Worm (Caenorhabditis elegans) whole organism, L4 larva: ENCODE results near the gene C04H4.1.

ENCODE experiments used
- F10B5.3 ChIP-seq: sonication (generic microtip); optimal IDR thresholded peaks from 2 replicates; lab custom pipeline; 2016; ENCODE audit warnings: mild to moderate bottlenecking, missing genetic modification characterization, missing compliant biosample characterization
- F37D6.2 ChIP-seq: sonication (generic microtip); optimal IDR thresholded peaks from 2 replicates; lab custom pipeline; 2016; ENCODE audit warnings: mild to moderate bottlenecking, missing genetic modification characterization, missing compliant biosample characterization
- T20F7.1 ChIP-seq: fragments of 200-800 bp; sonication (Bioruptor generic); optimal IDR thresholded peaks from 2 replicates; lab custom pipeline; 2018; ENCODE audit warnings: mild to moderate bottlenecking, missing genetic modification characterization, missing compliant biosample characterization
- Y48G9A.11 ChIP-seq: fragments of 200-800 bp; sonication (Bioruptor generic); IDR thresholded peaks from 2 replicates; pipeline ENCODE4 v1.3.6; 2022; ENCODE audit warnings: missing genetic modification reagents, missing genetic modification characterization, missing compliant biosample characterization
- Y75B8A.6 ChIP-seq: fragments of 200-800 bp; sonication (Bioruptor generic); IDR thresholded peaks from 2 replicates; pipeline ENCODE4 v1.3.6; 2022; ENCODE audit warnings: missing genetic modification reagents, missing genetic modification characterization, missing compliant biosample characterization
- aha-1 ChIP-seq: fragments of 150-350 bp; peaks from one replicate; lab custom pipeline; 2014; ENCODE audit warnings: missing biosample characterization, missing genetic modification characterization
- ama-1 ChIP-seq: fragments of 150-350 bp; optimal IDR thresholded peaks from 2 replicates; lab custom pipeline; 2014; ENCODE audit warnings: inconsistent platforms, mixed read lengths
- cey-2 ChIP-seq: sonication (generic microtip); optimal IDR thresholded peaks from 3 replicates; lab custom pipeline; 2017; ENCODE audit warnings: missing genetic modification characterization, mild to moderate bottlenecking, missing compliant biosample characterization, antibody characterized with exemption, borderline replicate concordance; ENCODE audit not compliant: insufficient read depth
- ctbp-1 ChIP-seq: fragments of 200-800 bp; sonication (Bioruptor generic); IDR thresholded peaks from 2 replicates; pipeline ENCODE4 v1.3.6; 2022; ENCODE audit warnings: missing genetic modification reagents, missing genetic modification characterization, missing compliant biosample characterization
- daf-16 ChIP-seq, 3 experiments: sonication (generic microtip); optimal IDR thresholded peaks; 2 replicates each; lab custom pipeline; 2016 to 2017; ENCODE audit warnings: missing genetic modification characterization in 3 of 3, missing genetic modification reagents in 3 of 3, mild to moderate bottlenecking in 2 of 3, missing compliant biosample characterization in 2 of 3, missing biosample characterization in 1 of 3, moderate library complexity in 1 of 3
- daf-8 ChIP-seq: fragments of 200-800 bp; sonication (Bioruptor generic); IDR thresholded peaks from 2 replicates; pipeline ENCODE4 v1.3.6; 2022; ENCODE audit warnings: missing genetic modification characterization, missing compliant biosample characterization
- dpl-1 ChIP-seq: fragments of 150-350 bp; optimal IDR thresholded peaks from 2 replicates; lab custom pipeline; 2014; ENCODE audit warnings: missing biosample characterization, missing genetic modification reagents, missing genetic modification characterization
- duxl-1 ChIP-seq: sonication (generic microtip); optimal IDR thresholded peaks from 2 replicates; lab custom pipeline; 2016; ENCODE audit warnings: mild to moderate bottlenecking, missing genetic modification characterization, moderate library complexity, missing compliant biosample characterization; ENCODE audit not compliant: poor library complexity
- dve-1 ChIP-seq: sonication (generic microtip); optimal IDR thresholded peaks from 2 replicates; lab custom pipeline; 2017; ENCODE audit warnings: antibody characterized with exemption, mild to moderate bottlenecking, missing genetic modification characterization, missing compliant biosample characterization; ENCODE audit not compliant: insufficient read depth
- hif-1 ChIP-seq, 2 experiments: sonication (generic microtip); optimal IDR thresholded peaks; 2 replicates each; lab custom pipeline; 2016 to 2017; ENCODE audit warnings: missing compliant biosample characterization in 2 of 2, missing genetic modification characterization in 2 of 2, missing genetic modification reagents in 2 of 2, missing genotype in 2 of 2, mild to moderate bottlenecking in 1 of 2
- hlh-30 ChIP-seq: sonication (generic microtip); optimal IDR thresholded peaks from 2 replicates; lab custom pipeline; 2017; ENCODE audit warnings: antibody characterized with exemption, mild to moderate bottlenecking, missing genetic modification characterization, missing compliant biosample characterization; ENCODE audit not compliant: insufficient read depth
- hmg-1.1 ChIP-seq: fragments of 200-800 bp; sonication (Bioruptor generic); IDR thresholded peaks from 2 replicates; pipeline ENCODE4 v1.3.6; 2022; ENCODE audit warnings: missing genetic modification reagents, missing genetic modification characterization, missing compliant biosample characterization
- jun-1 ChIP-seq: fragments of 150-350 bp; optimal IDR thresholded peaks from 2 replicates; lab custom pipeline; 2014; ENCODE audit warnings: missing biosample characterization, missing genetic modification reagents, missing genetic modification characterization
- lin-13 ChIP-seq: fragments of 150-350 bp; optimal IDR thresholded peaks from 2 replicates; lab custom pipeline; 2014; ENCODE audit warnings: missing biosample characterization, missing genetic modification reagents, missing genetic modification characterization
- lin-15B ChIP-seq: fragments of 150-350 bp; sonication (generic microtip); optimal IDR thresholded peaks from 3 replicates; lab custom pipeline; 2014; ENCODE audit warnings: missing biosample characterization, missing genetic modification characterization
- lin-38 ChIP-seq: fragments of 200-800 bp; sonication (Bioruptor generic); IDR thresholded peaks from 2 replicates; pipeline ENCODE4 v1.3.6; 2022; ENCODE audit warnings: missing genetic modification reagents, missing genetic modification characterization, missing compliant biosample characterization
- lsy-2 ChIP-seq, 2 experiments: fragments of 150-350 bp in 1 of 2; sonication (generic microtip) in 1 of 2; optimal IDR thresholded peaks; 2 replicates each; lab custom pipeline; 2014 to 2017; ENCODE audit warnings: missing biosample characterization in 2 of 2, missing genetic modification characterization in 2 of 2
- mdl-1 ChIP-seq, 2 experiments: fragments of 150-350 bp in 1 of 2; sonication (generic microtip) in 1 of 2; optimal IDR thresholded peaks; 2 replicates each; lab custom pipeline; 2014 to 2017; ENCODE audit warnings: missing biosample characterization in 2 of 2, missing genetic modification characterization in 2 of 2
- mep-1 ChIP-seq: fragments of 150-350 bp; sonication (generic microtip); optimal IDR thresholded peaks from 3 replicates; lab custom pipeline; 2014; ENCODE audit warnings: missing biosample characterization, missing genetic modification characterization
- nhr-102 ChIP-seq: sonication (generic microtip); optimal IDR thresholded peaks from 2 replicates; lab custom pipeline; 2016; ENCODE audit warnings: mild to moderate bottlenecking, missing genetic modification characterization, moderate library complexity, missing compliant biosample characterization
- nhr-11 ChIP-seq: fragments of 150-350 bp; optimal IDR thresholded peaks from 2 replicates; lab custom pipeline; 2014; ENCODE audit warnings: missing biosample characterization, missing genetic modification characterization
- nhr-25 ChIP-seq: sonication (generic microtip); optimal IDR thresholded peaks from 2 replicates; lab custom pipeline; 2017; ENCODE audit warnings: missing genetic modification characterization, mild to moderate bottlenecking, missing compliant biosample characterization, antibody characterized with exemption, moderate library complexity, borderline replicate concordance; ENCODE audit not compliant: insufficient read depth
- nhr-28 ChIP-seq: fragments of 150-350 bp; optimal IDR thresholded peaks from 2 replicates; lab custom pipeline; 2014; ENCODE audit warnings: missing biosample characterization, missing genetic modification characterization
- nhr-48 ChIP-seq: sonication (generic microtip); optimal IDR thresholded peaks from 2 replicates; lab custom pipeline; 2016; ENCODE audit warnings: mild to moderate bottlenecking, missing genetic modification characterization, missing compliant biosample characterization
- nhr-6 ChIP-seq: fragments of 150-350 bp; optimal IDR thresholded peaks from 2 replicates; lab custom pipeline; 2014; ENCODE audit warnings: missing biosample characterization, missing genetic modification characterization
- nhr-77 ChIP-seq: fragments of 150-350 bp; optimal IDR thresholded peaks from 2 replicates; lab custom pipeline; 2014; ENCODE audit warnings: missing biosample characterization, missing genetic modification characterization
- pha-4 ChIP-seq, 2 experiments: fragments of 150-350 bp in 1 of 2; fragments of 200-800 bp in 1 of 2; sonication (Bioruptor generic) in 1 of 2; IDR thresholded peaks in 1 of 2; optimal IDR thresholded peaks in 1 of 2; 2 replicates each; pipeline versions ENCODE4 v1.3.6 to Lab custom; 2014 to 2022; ENCODE audit warnings: missing genetic modification characterization in 2 of 2, missing genetic modification reagents in 2 of 2, missing biosample characterization in 1 of 2, missing compliant biosample characterization in 1 of 2
- php-3 ChIP-seq: fragments of 200-800 bp; sonication (Bioruptor generic); IDR thresholded peaks from 2 replicates; pipeline ENCODE4 v1.3.6; 2022; ENCODE audit warnings: missing genetic modification reagents, missing genetic modification characterization, missing compliant biosample characterization
- rbr-2 ChIP-seq: sonication (generic microtip); optimal IDR thresholded peaks from 2 replicates; lab custom pipeline; 2016; ENCODE audit warnings: missing genotype, missing genetic modification characterization, missing compliant biosample characterization
- saeg-2 ChIP-seq: fragments of 200-800 bp; sonication (Bioruptor generic); IDR thresholded peaks from 2 replicates; pipeline ENCODE4 v1.3.6; 2022; ENCODE audit warnings: missing genetic modification reagents, missing genetic modification characterization, missing compliant biosample characterization
- set-16 ChIP-seq: fragments of 200-800 bp; sonication (Bioruptor generic); IDR thresholded peaks from 2 replicates; pipeline ENCODE4 v1.3.6; 2022; ENCODE audit warnings: missing genetic modification reagents, missing genetic modification characterization, missing compliant biosample characterization
- spr-1 ChIP-seq: sonication (generic microtip); optimal IDR thresholded peaks from 2 replicates; lab custom pipeline; 2016; ENCODE audit warnings: mild to moderate bottlenecking, missing genetic modification characterization, missing compliant biosample characterization
- spr-3 ChIP-seq: fragments of 200-800 bp; sonication (Bioruptor generic); optimal IDR thresholded peaks from 2 replicates; lab custom pipeline; 2018; ENCODE audit warnings: mild to moderate bottlenecking, missing genetic modification characterization, missing compliant biosample characterization
- tra-1 ChIP-seq: fragments of 200-800 bp; sonication (Bioruptor generic); IDR thresholded peaks from 2 replicates; pipeline ENCODE4 v1.3.6; 2022; ENCODE audit warnings: missing genetic modification reagents, missing genetic modification characterization, missing compliant biosample characterization
- unc-130 ChIP-seq: sonication (generic microtip); optimal IDR thresholded peaks from 2 replicates; lab custom pipeline; 2016; ENCODE audit warnings: missing genetic modification reagents, missing genetic modification characterization, missing compliant biosample characterization
- zip-2 ChIP-seq: fragments of 150-350 bp; optimal IDR thresholded peaks from 2 replicates; lab custom pipeline; 2014; ENCODE audit warnings: missing biosample characterization, missing genetic modification characterization
- ztf-11 ChIP-seq: fragments of 150-350 bp; optimal IDR thresholded peaks from 2 replicates; lab custom pipeline; 2014; ENCODE audit warnings: missing biosample characterization, missing genetic modification characterization
- ztf-7 ChIP-seq: fragments of 150-350 bp; optimal IDR thresholded peaks from 2 replicates; lab custom pipeline; 2014; ENCODE audit warnings: missing biosample characterization, missing genetic modification characterization

C04H4.1 gene

DNA sequence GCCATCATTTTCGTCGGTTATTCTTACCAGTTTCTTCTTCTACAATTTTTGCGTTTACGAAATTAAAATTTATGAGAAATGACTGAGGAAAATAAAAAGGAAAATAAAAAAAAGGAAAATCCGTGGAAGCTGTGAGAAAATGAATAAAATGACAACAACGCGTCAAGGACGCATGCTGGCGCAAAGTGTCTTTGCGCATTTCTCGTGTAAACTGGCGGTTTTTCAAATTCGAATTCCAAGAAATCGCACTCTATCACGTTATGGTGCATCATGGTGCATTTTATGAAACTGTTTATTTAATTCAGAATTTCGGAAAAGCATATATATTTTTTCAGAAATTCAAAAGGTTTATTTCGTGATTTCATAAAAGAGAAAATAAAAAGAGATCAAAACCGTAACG lies 13.5 kb upstream of the C04H4.1 start, which contains the start of gene dbt-1:
TSS of gene dbt-1 (minus strand) at position 39 of the 400 bp plus-strand sequence.
- TF ChIP-seq hlh-30 (tag; lab: Kevin White, UChicago), result peak; percentile 53
- peak in 1 of 2 experiments; percentile 32 for TF ChIP-seq hif-1 (tag; optimal IDR thresholded peaks at IDR 0.05; lab: Kevin White, UChicago)
- no peak for TF ChIP-seq set-16 (GFP tag; lab: Robert Waterston, UW)
- peak in 1 of 2 experiments; percentile 13 for TF ChIP-seq daf-16 (GFP tag; optimal IDR thresholded peaks at IDR 0.05; lab: Kevin White, UChicago)
- peak; percentile 36 for TF ChIP-seq daf-16 (tag; optimal IDR thresholded peaks at IDR 0.05; lab: Kevin White, UChicago)
- peak; percentile 76 for TF ChIP-seq F10B5.3 (tag; lab: Kevin White, UChicago)
- no peak for TF ChIP-seq pha-4 (GFP tag; IDR thresholded peaks at IDR 0.05; lab: Robert Waterston, UW)
- peak; percentile 4 for TF ChIP-seq pha-4 (tag; optimal IDR thresholded peaks at IDR 0.05; lab: Kevin White, UChicago)
- TF ChIP-seq hmg-1.1 (GFP tag; lab: Robert Waterston, UW), result peak; percentile 73
- TF ChIP-seq mep-1 (tag; lab: Kevin White, UChicago), result peak; percentile 76
- TF ChIP-seq spr-1 (tag; lab: Kevin White, UChicago), result peak; percentile 15
- TF ChIP-seq F37D6.2 (tag; lab: Kevin White, UChicago), result peak; percentile 38
- peak in 1 of 2 experiments; percentile 50 for TF ChIP-seq mdl-1 (tag; optimal IDR thresholded peaks at IDR 0.05; lab: Kevin White, UChicago)
- peak; percentile 35 for TF ChIP-seq nhr-28 (tag; lab: Kevin White, UChicago)
- peak; percentile 70 for TF ChIP-seq zip-2 (tag; lab: Kevin White, UChicago)
- TF ChIP-seq nhr-77 (tag; lab: Kevin White, UChicago), result peak; percentile 18
- TF ChIP-seq jun-1 (tag; lab: Kevin White, UChicago), result peak; percentile 24
- peak; percentile 57 for TF ChIP-seq nhr-11 (tag; lab: Kevin White, UChicago)
- TF ChIP-seq dpl-1 (GFP tag; lab: Kevin White, UChicago), result peak; percentile 98
- TF ChIP-seq saeg-2 (GFP tag; lab: Robert Waterston, UW), result no peak
- TF ChIP-seq ztf-11 (tag; lab: Kevin White, UChicago), result no peak
- TF ChIP-seq lin-38 (GFP tag; lab: Robert Waterston, UW), result peak; percentile 79
- TF ChIP-seq ztf-7, result peak; percentile 49
- peak; percentile 77 for TF ChIP-seq dve-1 (tag; lab: Kevin White, UChicago)
- peak; percentile 83 for TF ChIP-seq nhr-102 (tag; lab: Kevin White, UChicago)
- TF ChIP-seq T20F7.1 (GFP tag; lab: Kevin White, UChicago), result peak; percentile 58
- peak; percentile 48 for TF ChIP-seq lin-13 (GFP tag; lab: Kevin White, UChicago)
- TF ChIP-seq nhr-25, result peak; percentile 59
- TF ChIP-seq ctbp-1 (GFP tag; lab: Robert Waterston, UW), result peak; percentile 22; the same call in 1 of the 2 replicates
- TF ChIP-seq Y75B8A.6, result no peak
- TF ChIP-seq nhr-48 (tag; lab: Kevin White, UChicago), result peak; percentile 62
- TF ChIP-seq lsy-2 (tag; optimal IDR thresholded peaks at IDR 0.05; lab: Kevin White, UChicago), result peak in 1 of 2 experiments; percentile 91
- TF ChIP-seq lin-15B (tag; lab: Kevin White, UChicago), result no peak
- TF ChIP-seq cey-2, result no peak
- TF ChIP-seq php-3, result 0 out of 2 replicates have a peak, but pooled peaks have one; percentile 18
- peak; percentile 43 for TF ChIP-seq ama-1
- no peak for TF ChIP-seq daf-8 (GFP tag; lab: Robert Waterston, UW)
- 0 out of 2 replicates have a peak, but pooled peaks have one; percentile 10 for TF ChIP-seq tra-1 (GFP tag; lab: Robert Waterston, UW)
- TF ChIP-seq nhr-6 (tag; lab: Kevin White, UChicago), result peak; percentile 52
- peak; percentile 28 for TF ChIP-seq spr-3
- peak; percentile 89 for TF ChIP-seq aha-1
- TF ChIP-seq duxl-1, result peak; percentile 86
- no peak for TF ChIP-seq unc-130 (GFP tag; lab: Kevin White, UChicago)
- no peak for TF ChIP-seq Y48G9A.11 (GFP tag; lab: Robert Waterston, UW)
- peak; percentile 72 for TF ChIP-seq rbr-2 (tag; lab: Kevin White, UChicago)
